Fruit fly (Drosophila melanogaster) whole organism, embryonic: ENCODE measurements around the gene Tet.
A peak's percentile ranks its signal among the peaks of the same experiment; 100 is the strongest.

ENCODE experiments used
- Atf3 ChIP-seq: fragments of 200-800 bp; sonication (Bioruptor generic); optimal IDR thresholded peaks from 3 replicates; lab custom pipeline; 2016; ENCODE audit warnings: missing biosample characterization, missing genetic modification characterization
- CG10321 ChIP-seq: fragments of 200-800 bp; sonication (Bioruptor generic); IDR thresholded peaks from 2 replicates; pipeline ENCODE4 v1.3.6; 2022; ENCODE audit warnings: missing biosample characterization, missing genetic modification characterization
- CG10366 ChIP-seq: fragments of 200-800 bp; sonication (Bioruptor generic); IDR thresholded peaks from 2 replicates; pipeline ENCODE4 v1.3.6; 2022; ENCODE audit warnings: missing biosample characterization, missing genetic modification characterization
- CG10979 ChIP-seq: fragments of 200-800 bp; sonication (Bioruptor generic); optimal IDR thresholded peaks from 2 replicates; lab custom pipeline; 2018; ENCODE audit warnings: missing biosample characterization, mild to moderate bottlenecking, missing genetic modification characterization, moderate library complexity
- CG11504 ChIP-seq: fragments of 200-800 bp; sonication (Bioruptor generic); optimal IDR thresholded peaks from 3 replicates; lab custom pipeline; 2019; ENCODE audit warnings: missing biosample characterization, mild to moderate bottlenecking, missing genetic modification characterization, moderate library complexity
- CG13624 ChIP-seq: fragments of 200-800 bp; sonication (Bioruptor generic); optimal IDR thresholded peaks from 2 replicates; lab custom pipeline; 2016; ENCODE audit warnings: missing biosample characterization, missing genetic modification characterization
- CG15601 ChIP-seq: fragments of 200-800 bp; sonication (Bioruptor generic); optimal IDR thresholded peaks from 3 replicates; lab custom pipeline; 2019; ENCODE audit warnings: missing biosample characterization, mild to moderate bottlenecking, missing genetic modification characterization, moderate library complexity
- CG2678 ChIP-seq: fragments of 200-800 bp; sonication (Bioruptor generic); optimal IDR thresholded peaks from 3 replicates; lab custom pipeline; 2019; ENCODE audit warnings: missing biosample characterization, mild to moderate bottlenecking, missing genetic modification characterization, moderate library complexity
- CG3281 ChIP-seq: fragments of 200-800 bp; sonication (Bioruptor generic); optimal IDR thresholded peaks from 3 replicates; lab custom pipeline; 2017; ENCODE audit warnings: missing biosample characterization, mild to moderate bottlenecking, missing genetic modification characterization
- CG33213 ChIP-seq: fragments of 200-800 bp; sonication (Bioruptor generic); optimal IDR thresholded peaks from 3 replicates; lab custom pipeline; 2016; ENCODE audit warnings: missing biosample characterization, missing genetic modification characterization
- CG33557 ChIP-seq: fragments of 200-800 bp; sonication (Bioruptor generic); optimal IDR thresholded peaks from 2 replicates; lab custom pipeline; 2019; ENCODE audit warnings: missing biosample characterization, mild to moderate bottlenecking, missing genetic modification characterization, moderate library complexity
- CG34224 ChIP-seq: fragments of 200-800 bp; sonication (Bioruptor generic); IDR thresholded peaks from 3 replicates; pipeline ENCODE4 v1.3.6; 2022; ENCODE audit warnings: missing biosample characterization, missing genetic modification characterization; ENCODE audit not compliant: partially characterized antibody
- CG3838 ChIP-seq: fragments of 200-800 bp; sonication (Bioruptor generic); optimal IDR thresholded peaks from 3 replicates; lab custom pipeline; 2016; ENCODE audit warnings: missing biosample characterization, missing genetic modification characterization
- CG4854 ChIP-seq: fragments of 200-800 bp; sonication (Bioruptor generic); optimal IDR thresholded peaks from 2 replicates; lab custom pipeline; 2016; ENCODE audit warnings: missing biosample characterization, missing genetic modification characterization, inconsistent platforms
- CG6791 ChIP-seq: fragments of 200-800 bp; sonication (Bioruptor generic); IDR thresholded peaks from 3 replicates; pipeline ENCODE4 v1.3.6; 2022; ENCODE audit warnings: missing biosample characterization, missing genetic modification characterization; ENCODE audit not compliant: partially characterized antibody
- CG7839 ChIP-seq: fragments of 200-800 bp; sonication (Bioruptor generic); optimal IDR thresholded peaks from 3 replicates; lab custom pipeline; 2018; ENCODE audit warnings: missing biosample characterization, mild to moderate bottlenecking, missing genetic modification characterization, moderate library complexity
- CG8290 ChIP-seq, 3 experiments: fragments of 200-800 bp; sonication (Bioruptor generic); optimal IDR thresholded peaks; 2 replicates each; lab custom pipeline; 2016 to 2019; ENCODE audit warnings: missing biosample characterization in 3 of 3, missing genetic modification characterization in 3 of 3, mild to moderate bottlenecking in 2 of 3, moderate library complexity in 1 of 3
- CG8478 ChIP-seq: fragments of >200 bp; optimal IDR thresholded peaks from 2 replicates; lab custom pipeline; 2018
- Dek ChIP-seq: fragments of 200-800 bp; sonication (Bioruptor generic); optimal IDR thresholded peaks from 3 replicates; lab custom pipeline; 2019; ENCODE audit warnings: missing biosample characterization, mild to moderate bottlenecking, missing genetic modification characterization, moderate library complexity
- E2f2 ChIP-seq: fragments of 200-800 bp; sonication (Bioruptor generic); IDR thresholded peaks from 2 replicates; pipeline ENCODE4 v1.3.6; 2022; ENCODE audit warnings: missing biosample characterization, missing genetic modification characterization
- Fer1 ChIP-seq: fragments of 200-800 bp; sonication (Bioruptor generic); optimal IDR thresholded peaks from 2 replicates; lab custom pipeline; 2017; ENCODE audit warnings: missing biosample characterization, mild to moderate bottlenecking, missing genetic modification characterization
- Fer2 ChIP-seq: fragments of 200-800 bp; sonication (Bioruptor generic); optimal IDR thresholded peaks from 2 replicates; lab custom pipeline; 2018; ENCODE audit warnings: missing biosample characterization, mild to moderate bottlenecking, missing genetic modification characterization, moderate library complexity
- HHEX ChIP-seq: fragments of 200-800 bp; sonication (Bioruptor generic); optimal IDR thresholded peaks from 3 replicates; lab custom pipeline; 2017; ENCODE audit warnings: missing biosample characterization, mild to moderate bottlenecking, missing genetic modification characterization, missing genetic modification reagents
- Hand ChIP-seq: fragments of 200-800 bp; sonication (Bioruptor generic); optimal IDR thresholded peaks from 2 replicates; lab custom pipeline; 2017; ENCODE audit warnings: mild to moderate bottlenecking, missing biosample characterization, missing genetic modification reagents, missing genetic modification characterization
- Jarid2 ChIP-seq: fragments of 200-800 bp; sonication (Bioruptor generic); optimal IDR thresholded peaks from 3 replicates; lab custom pipeline; 2017; ENCODE audit warnings: mild to moderate bottlenecking, missing biosample characterization, missing genetic modification reagents, missing genetic modification characterization
- Med ChIP-seq: fragments of 200-800 bp; sonication (Bioruptor generic); peaks from one replicate; lab custom pipeline; 2016; ENCODE audit warnings: missing biosample characterization, missing genetic modification characterization, mild to moderate bottlenecking, inconsistent platforms, moderate library complexity
- Oaz ChIP-seq: fragments of 200-800 bp; sonication (Bioruptor generic); IDR thresholded peaks from 2 replicates; pipeline ENCODE4 v1.3.6; 2022; ENCODE audit warnings: missing biosample characterization, missing genetic modification characterization
- Rx ChIP-seq: fragments of 200-800 bp; sonication (Bioruptor generic); IDR thresholded peaks from 2 replicates; pipeline ENCODE4 v1.3.6; 2022; ENCODE audit warnings: missing biosample characterization, missing genetic modification characterization
- Sox102F ChIP-seq: fragments of 200-800 bp; sonication (Bioruptor generic); optimal IDR thresholded peaks from 2 replicates; lab custom pipeline; 2018; ENCODE audit warnings: missing biosample characterization, mild to moderate bottlenecking, missing genetic modification characterization, moderate library complexity
- Ssrp ChIP-seq: fragments of 200-800 bp; sonication (Bioruptor generic); optimal IDR thresholded peaks from 2 replicates; lab custom pipeline; 2018; ENCODE audit warnings: missing biosample characterization, mild to moderate bottlenecking, missing genetic modification characterization, moderate library complexity
- Stat92E ChIP-seq, 3 experiments: fragments of >200 bp in 2 of 3; fragments of 200-800 bp in 1 of 3; sonication (Bioruptor generic) in 1 of 3; optimal IDR thresholded peaks; 2 replicates each; lab custom pipeline; 2017 to 2019; ENCODE audit warnings: missing biosample characterization in 3 of 3, missing genetic modification characterization in 3 of 3, mild to moderate bottlenecking in 1 of 3, moderate library complexity in 1 of 3
- ap ChIP-seq: fragments of 200-800 bp; sonication (Bioruptor generic); IDR thresholded peaks from 2 replicates; pipeline ENCODE4 v1.3.6; 2022; ENCODE audit warnings: missing biosample characterization, missing genetic modification characterization
- ase ChIP-seq: fragments of 200-800 bp; sonication (Bioruptor generic); IDR thresholded peaks from 3 replicates; pipeline ENCODE4 v1.3.6; 2022; ENCODE audit warnings: missing biosample characterization, missing genetic modification characterization
- chif ChIP-seq, 2 experiments: fragments of 200-800 bp; sonication (Bioruptor generic); optimal IDR thresholded peaks; 3 replicates each; lab custom pipeline; 2016; ENCODE audit warnings: missing biosample characterization in 2 of 2, missing genetic modification characterization in 2 of 2
- crc ChIP-seq: fragments of 200-800 bp; sonication (Bioruptor generic); optimal IDR thresholded peaks from 2 replicates; lab custom pipeline; 2016; ENCODE audit warnings: missing biosample characterization, missing genetic modification characterization
- dpn ChIP-seq, 2 experiments: fragments of 200-800 bp; sonication (Bioruptor generic); optimal IDR thresholded peaks; 3 replicates each; lab custom pipeline; 2016; ENCODE audit warnings: missing biosample characterization in 2 of 2, missing genetic modification characterization in 2 of 2
- en ChIP-seq: fragments of 200-800 bp; sonication (Bioruptor generic); optimal IDR thresholded peaks from 2 replicates; lab custom pipeline; 2016; ENCODE audit warnings: missing biosample characterization, missing genetic modification characterization
- fru ChIP-seq: fragments of >200 bp; optimal IDR thresholded peaks from 2 replicates; lab custom pipeline; 2017
- grau ChIP-seq: fragments of 200-800 bp; optimal IDR thresholded peaks from 3 replicates; lab custom pipeline; 2019; ENCODE audit warnings: missing biosample characterization, mild to moderate bottlenecking, missing genetic modification characterization, moderate library complexity
- grn ChIP-seq: fragments of 200-800 bp; sonication (Bioruptor generic); optimal IDR thresholded peaks from 3 replicates; lab custom pipeline; 2017; ENCODE audit warnings: missing biosample characterization, missing genetic modification characterization
- gro ChIP-seq: fragments of 200-800 bp; sonication (Bioruptor generic); optimal IDR thresholded peaks from 2 replicates; lab custom pipeline; 2016; ENCODE audit warnings: missing biosample characterization, missing genetic modification characterization
- pan ChIP-seq, 4 experiments: fragments of >200 bp in 3 of 4; fragments of 200-800 bp in 1 of 4; sonication (Bioruptor generic) in 1 of 4; optimal IDR thresholded peaks in 3 of 4; IDR thresholded peaks in 1 of 4; 2 replicates each; pipeline versions ENCODE4 v1.3.6 to Lab custom; 2017 to 2022; ENCODE audit warnings: missing biosample characterization in 2 of 4, missing genetic modification characterization in 2 of 4, mixed read lengths in 1 of 4
- ro ChIP-seq: fragments of 200-800 bp; sonication (Bioruptor generic); IDR thresholded peaks from 2 replicates; pipeline ENCODE4 v1.3.6; 2022; ENCODE audit warnings: missing biosample characterization, missing genetic modification characterization
- scrt ChIP-seq: fragments of 200-800 bp; sonication (Bioruptor generic); optimal IDR thresholded peaks from 2 replicates; lab custom pipeline; 2018; ENCODE audit warnings: missing biosample characterization, mild to moderate bottlenecking, missing genetic modification characterization, moderate library complexity
- seq ChIP-seq: fragments of 200-800 bp; sonication (Bioruptor generic); IDR thresholded peaks from 2 replicates; pipeline ENCODE4 v1.3.6; 2022; ENCODE audit warnings: missing biosample characterization, missing genetic modification characterization
- sisA ChIP-seq: fragments of 200-800 bp; sonication (Bioruptor generic); IDR thresholded peaks from 2 replicates; pipeline ENCODE4 v1.3.6; 2022; ENCODE audit warnings: missing biosample characterization, missing genetic modification characterization
- slbo ChIP-seq: fragments of 200-800 bp; sonication (Bioruptor generic); IDR thresholded peaks from 2 replicates; pipeline ENCODE4 v1.3.6; 2022; ENCODE audit warnings: missing biosample characterization, missing genetic modification characterization
- unc-4 ChIP-seq: fragments of 200-800 bp; sonication (Bioruptor generic); IDR thresholded peaks from 2 replicates; pipeline ENCODE4 v1.3.6; 2022; ENCODE audit warnings: missing biosample characterization, missing genetic modification characterization; ENCODE audit not compliant: partially characterized antibody
- wdn ChIP-seq: fragments of 200-800 bp; sonication (Bioruptor generic); IDR thresholded peaks from 2 replicates; pipeline ENCODE4 v1.3.6; 2022; ENCODE audit warnings: missing biosample characterization, missing genetic modification characterization
- zf30C ChIP-seq: fragments of 200-800 bp; sonication (Bioruptor generic); optimal IDR thresholded peaks from 3 replicates; lab custom pipeline; 2018; ENCODE audit warnings: missing biosample characterization, mild to moderate bottlenecking, missing genetic modification characterization

Tet gene

dm6 chr3L:2850966-2851365 lies 28.0 kb downstream of the Tet start (continued):
- TF ChIP-seq dpn (GFP tag; optimal IDR thresholded peaks at IDR 0.05; lab: Kevin White, UChicago) (peak; percentile 40 to 50), Fer1 (GFP tag; lab: Kevin White, UChicago) (peak; percentile 51), scrt (GFP tag; lab: Kevin White, UChicago) (no peak), Rx (GFP tag; lab: Robert Waterston, UW) (0 out of 2 replicates have a peak, but pooled peaks have one; percentile 18), slbo (GFP tag; lab: Robert Waterston, UW) (no peak; the same call in 1 of the 2 replicates), wdn (GFP tag; lab: Robert Waterston, UW) (no peak), Sox102F (GFP tag; lab: Kevin White, UChicago) (peak; percentile 22), CG3838 (GFP tag; lab: Kevin White, UChicago) (no peak), fru (lab: Kevin White, UChicago) (no peak), zf30C (GFP tag; lab: Kevin White, UChicago) (peak; percentile 45), CG3281 (GFP tag; lab: Kevin White, UChicago) (peak; percentile 7), CG4854 (GFP tag; lab: Kevin White, UChicago) (no peak), ro (GFP tag; lab: Robert Waterston, UW) (no peak), CG10366 (GFP tag; lab: Robert Waterston, UW) (no peak), CG13624 (peak; percentile 15), unc-4 (no peak), Med (peak; percentile 94), ap (no peak), grn (GFP tag; lab: Kevin White, UChicago) (no peak), Dek (tag; lab: Kevin White, UChicago) (peak; percentile 2), en (GFP tag; lab: Kevin White, UChicago) (no peak), CG33557 (GFP tag; lab: Kevin White, UChicago) (no peak), gro (GFP tag; lab: Kevin White, UChicago) (peak; percentile 18), CG7839 (tag; lab: Kevin White, UChicago) (peak; percentile 45), Oaz (GFP tag; lab: Robert Waterston, UW) (no peak), Fer2 (tag; lab: Kevin White, UChicago) (no peak), Jarid2 (GFP tag; lab: Kevin White, UChicago) (no peak), chif (GFP tag; optimal IDR thresholded peaks at IDR 0.05; lab: Kevin White, UChicago) (no peak), CG6791 (GFP tag; lab: Robert Waterston, UW) (no peak), CG8478 (no peak), pan (optimal IDR thresholded peaks at IDR 0.05; lab: Kevin White, UChicago) (no peak), pan (GFP tag; optimal IDR thresholded peaks at IDR 0.05 in 1 of 2, IDR thresholded peaks at IDR 0.05 in 1 of 2) (peak in 1 of 2 experiments; percentile 38), crc (GFP tag; lab: Kevin White, UChicago) (no peak), grau (peak; percentile 35), sisA (GFP tag; lab: Robert Waterston, UW) (peak; percentile 43), CG10321 (GFP tag; lab: Robert Waterston, UW) (no peak), CG15601 (tag; lab: Kevin White, UChicago) (no peak), Atf3 (GFP tag; lab: Kevin White, UChicago) (no peak), Stat92E (GFP tag; optimal IDR thresholded peaks at IDR 0.05; lab: Kevin White, UChicago) (no peak), ase (GFP tag; lab: Robert Waterston, UW) (0 out of 3 replicates have a peak, but pooled peaks have one; percentile 53), CG11504 (tag; lab: Kevin White, UChicago) (peak; percentile 55), CG34224 (GFP tag; lab: Robert Waterston, UW) (no peak), HHEX (GFP tag; lab: Kevin White, UChicago) (peak; percentile 36), E2f2 (GFP tag; lab: Robert Waterston, UW) (0 out of 2 replicates have a peak, but pooled peaks have one; percentile 18), Ssrp (peak; percentile 24), seq (GFP tag; lab: Robert Waterston, UW) (peak; percentile 38; the same call in 1 of the 2 replicates), CG8290 (GFP tag; optimal IDR thresholded peaks at IDR 0.05; lab: Kevin White, UChicago) (no peak), CG8290 (tag; optimal IDR thresholded peaks at IDR 0.05; lab: Kevin White, UChicago) (peak in 1 of 2 experiments; percentile 57), CG10979 (tag; lab: Kevin White, UChicago) (peak; percentile 37), Hand (GFP tag; lab: Kevin White, UChicago) (no peak), CG33213 (GFP tag; lab: Kevin White, UChicago) (no peak), CG2678 (tag; lab: Kevin White, UChicago) (peak; percentile 58)
